Fruit fly (Drosophila melanogaster): Measurements from ENCODE around the gene Grip71.
A peak's percentile ranks its signal among the peaks of the same experiment; 100 is the strongest.

The Grip71 gene

DNA sequence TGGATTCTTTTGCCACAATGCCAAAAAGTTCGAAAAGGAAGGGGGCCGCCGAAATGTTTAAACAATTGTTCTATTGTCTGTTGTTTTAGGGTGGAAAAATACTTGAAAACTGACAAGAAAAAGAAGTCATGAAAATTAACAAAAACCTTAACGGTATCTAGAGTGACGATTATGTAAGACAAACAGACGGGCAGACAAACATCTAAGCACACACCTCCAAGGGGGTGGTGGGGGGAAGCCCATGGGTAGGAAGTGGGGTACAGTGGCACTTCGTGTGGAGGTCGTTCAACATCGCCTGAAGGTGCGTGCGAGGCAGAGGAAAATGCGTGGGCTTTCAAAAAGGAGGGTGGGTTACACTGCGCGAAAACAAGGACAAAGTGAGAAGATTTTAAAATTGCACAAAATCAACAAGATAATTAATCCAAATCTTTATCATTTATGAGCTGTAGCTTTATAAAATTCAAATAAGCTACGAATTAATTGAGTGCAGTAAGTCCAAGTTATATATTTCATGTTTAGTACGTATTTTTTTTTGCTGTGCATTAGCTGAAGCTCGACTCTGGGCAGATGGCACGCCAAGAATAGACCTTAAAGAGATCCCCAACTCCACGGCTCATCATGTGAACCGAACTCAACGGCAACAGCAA is 8.8 kb downstream of the Grip71 start (continued):
- peak; percentile 47 for TF ChIP-seq BtbVII (GFP tag; optimal IDR thresholded peaks at IDR 0.05)
- TF ChIP-seq ATbp (GFP tag; optimal IDR thresholded peaks at IDR 0.05): peak; percentile 76
- TF ChIP-seq crol (GFP tag; IDR thresholded peaks at IDR 0.05): peak; percentile 74
- TF ChIP-seq Asciz (GFP tag; optimal IDR thresholded peaks at IDR 0.05): peak; percentile 50

DNA sequence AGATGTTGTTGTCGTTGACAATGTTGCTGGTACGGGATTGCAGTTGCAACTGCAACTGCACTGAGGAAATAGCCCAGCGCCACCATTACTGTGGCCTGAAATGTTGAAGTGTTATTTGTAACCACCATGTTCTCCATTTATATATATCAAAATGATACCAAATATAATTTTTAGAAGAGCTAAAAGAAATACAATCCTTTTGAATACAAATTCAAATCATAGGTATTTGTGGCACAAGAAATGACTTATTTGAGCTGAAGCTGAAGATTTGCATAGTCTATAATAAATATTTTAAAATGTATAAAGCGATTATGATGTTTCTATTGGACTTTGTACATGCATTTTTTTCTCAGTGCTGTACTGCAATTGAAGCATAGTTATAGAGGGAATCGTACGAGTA is 10.9 kb downstream of the Grip71 start:
- TF ChIP-seq Drgx (GFP tag; IDR thresholded peaks at IDR 0.05) (0 out of 2 replicates have a peak, but pooled peaks have one; percentile 23), CG4854 (GFP tag; optimal IDR thresholded peaks at IDR 0.05) (no peak)

DNA sequence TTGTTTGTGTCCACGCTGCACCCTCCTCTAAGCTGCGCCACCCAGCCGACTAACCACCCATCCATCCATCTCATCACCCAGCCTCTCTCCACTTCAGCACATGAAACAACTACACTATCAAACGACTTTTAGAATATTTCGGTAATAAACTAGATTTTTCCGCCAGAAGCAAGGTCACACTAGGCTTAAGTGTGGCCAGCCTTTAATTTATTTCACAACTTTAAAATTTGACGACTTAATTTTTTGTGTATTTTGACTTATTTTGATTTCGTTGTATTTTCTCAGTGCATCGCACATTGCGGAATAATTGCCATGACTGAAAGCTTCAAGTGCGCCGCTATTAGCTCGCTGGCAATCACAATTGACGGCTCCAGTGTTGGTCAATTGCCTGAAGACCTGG is 16.2 kb downstream of the Grip71 start:
- TF ChIP-seq MTF-1 (GFP tag; optimal IDR thresholded peaks at IDR 0.05; ENCODE audit: borderline replicate concordance) (no peak), Drgx (GFP tag; IDR thresholded peaks at IDR 0.05) (peak; percentile 64), PHDP (tag; optimal IDR thresholded peaks at IDR 0.05) (no peak), Bdp1 (GFP tag; optimal IDR thresholded peaks at IDR 0.05) (no peak), stwl (tag; optimal IDR thresholded peaks at IDR 0.05) (peak; percentile 75), NK7.1 (GFP tag; optimal IDR thresholded peaks at IDR 0.05) (no peak), gsb (GFP tag; IDR thresholded peaks at IDR 0.05) (no peak), TFAM (GFP tag; optimal IDR thresholded peaks at IDR 0.05) (no peak)

DNA sequence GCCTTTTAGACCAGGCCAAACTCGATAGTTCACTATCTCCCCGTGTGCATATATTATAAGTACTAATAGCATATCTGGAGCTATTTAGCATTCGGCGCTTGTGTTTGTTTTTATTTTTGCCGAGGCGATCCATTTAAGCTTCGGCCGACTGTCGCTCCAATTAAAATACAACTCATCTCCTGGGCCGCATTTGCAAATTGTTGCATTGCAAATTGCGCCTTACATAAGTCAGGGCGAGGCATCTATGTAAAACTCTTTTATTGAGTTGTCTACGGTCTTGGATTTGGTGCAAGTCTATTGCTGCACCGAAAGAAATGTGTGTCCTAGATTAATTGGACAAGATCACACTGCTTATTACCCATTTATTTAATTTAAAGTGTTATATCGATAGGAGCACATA is 19.3 kb downstream of the Grip71 start:
- TF ChIP-seq sens (GFP tag): peak; percentile 62
- no peak for TF ChIP-seq Dek (tag; optimal IDR thresholded peaks at IDR 0.05)
- peak; percentile 73 for TF ChIP-seq Ets65A (GFP tag)
- no peak for TF ChIP-seq org-1 (GFP tag; optimal IDR thresholded peaks at IDR 0.05)
- TF ChIP-seq ap (GFP tag; IDR thresholded peaks at IDR 0.05): no peak

DNA sequence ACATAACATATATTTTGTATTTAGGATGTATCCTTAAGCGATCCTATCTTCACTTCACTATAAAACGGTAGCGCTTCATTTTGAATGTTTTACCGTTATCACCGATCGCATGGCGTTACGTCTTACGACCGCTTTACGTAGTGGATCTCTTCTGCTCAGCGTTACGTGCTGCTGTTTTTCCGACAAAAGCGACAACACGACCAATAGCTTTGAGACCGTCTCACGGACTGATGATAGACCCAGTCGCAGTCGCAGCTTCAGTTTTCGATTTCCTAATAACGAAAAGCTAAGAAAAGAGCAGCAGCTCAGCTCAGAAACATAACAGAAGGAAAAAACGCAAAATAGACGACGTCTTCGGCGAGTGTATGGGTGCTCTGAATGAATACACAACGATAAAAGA is 23.6 kb downstream of the Grip71 start, which contains the start of gene CG10348:
TSS of gene CG10348 (minus strand) at position 234 of the 400 bp plus-strand sequence.
- TF ChIP-seq Jarid2 (GFP tag; optimal IDR thresholded peaks at IDR 0.05) (peak; percentile 55), CG18262 (tag; optimal IDR thresholded peaks at IDR 0.05) (no peak), CG6654 (GFP tag; optimal IDR thresholded peaks at IDR 0.05) (no peak), D (optimal IDR thresholded peaks at IDR 0.05) (no peak), D (GFP tag; optimal IDR thresholded peaks at IDR 0.05) (no peak), CG2678 (tag; optimal IDR thresholded peaks at IDR 0.05) (no peak), CG13894 (tag; optimal IDR thresholded peaks at IDR 0.05) (no peak), CG11398 (GFP tag; optimal IDR thresholded peaks at IDR 0.05) (no peak), zf30C (GFP tag; optimal IDR thresholded peaks at IDR 0.05) (peak; percentile 43), gce (GFP tag; IDR thresholded peaks at IDR 0.05) (no peak), HLH3B (GFP tag; IDR thresholded peaks at IDR 0.05) (no peak), CG9437 (GFP tag; optimal IDR thresholded peaks at IDR 0.05) (peak; percentile 98), crol (GFP tag; IDR thresholded peaks at IDR 0.05) (0 out of 2 replicates have a peak, but pooled peaks have one; percentile 5), CG14050 (GFP tag; IDR thresholded peaks at IDR 0.05) (no peak), CG11093 (GFP tag; IDR thresholded peaks at IDR 0.05) (no peak), sim (GFP tag; IDR thresholded peaks at IDR 0.05) (no peak), sna (GFP tag; IDR thresholded peaks at IDR 0.05; ENCODE audit: partially characterized antibody) (no peak), bbx (GFP tag; IDR thresholded peaks at IDR 0.05; ENCODE audit: partially characterized antibody) (no peak), CG1647 (GFP tag; optimal IDR thresholded peaks at IDR 0.05) (no peak), Doc2 (GFP tag; IDR thresholded peaks at IDR 0.05) (no peak), ewg (GFP tag; optimal IDR thresholded peaks at IDR 0.05) (no peak), CG12155 (GFP tag; optimal IDR thresholded peaks at IDR 0.05) (no peak), slbo (GFP tag; IDR thresholded peaks at IDR 0.05) (no peak), stwl (tag; optimal IDR thresholded peaks at IDR 0.05) (peak; percentile 52), CG11560 (tag; IDR thresholded peaks at IDR 0.05) (no peak), CG6791 (GFP tag; IDR thresholded peaks at IDR 0.05; ENCODE audit: partially characterized antibody) (0 out of 3 replicates have a peak, but pooled peaks have one; percentile 21), lmd (GFP tag; IDR thresholded peaks at IDR 0.05) (no peak)
